Worm (Caenorhabditis elegans) whole organism, L1 larva: ENCODE data around the gene plpp-1.1.
A peak's percentile ranks its signal among the peaks of the same experiment; 100 is the strongest.

ENCODE experiments used
- F16B12.6 ChIP-seq: fragments of 150-350 bp; optimal IDR thresholded peaks from 2 replicates; lab custom pipeline; 2014; ENCODE audit warnings: missing biosample characterization, missing genetic modification characterization
- aha-1 ChIP-seq: fragments of 150-350 bp; optimal IDR thresholded peaks from 2 replicates; lab custom pipeline; 2014; ENCODE audit warnings: missing biosample characterization, missing genetic modification characterization
- ama-1 ChIP-seq: fragments of 150-350 bp; optimal IDR thresholded peaks from 2 replicates; lab custom pipeline; 2014
- blmp-1 ChIP-seq: fragments of 150-350 bp; optimal IDR thresholded peaks from 2 replicates; lab custom pipeline; 2014; ENCODE audit warnings: missing biosample characterization, missing genetic modification characterization
- ceh-63 ChIP-seq: fragments of 200-800 bp; sonication (Bioruptor generic); optimal IDR thresholded peaks from 2 replicates; lab custom pipeline; 2018; ENCODE audit warnings: mild to moderate bottlenecking, missing genetic modification characterization, missing compliant biosample characterization
- ces-1 ChIP-seq: fragments of 150-350 bp; optimal IDR thresholded peaks from 2 replicates; lab custom pipeline; 2014; ENCODE audit warnings: missing biosample characterization, missing genetic modification reagents, missing genetic modification characterization
- dpl-1 ChIP-seq, 3 experiments: fragments of 150-350 bp in 2 of 3; sonication (generic microtip) in 1 of 3; optimal IDR thresholded peaks; 2 replicates each; lab custom pipeline; 2014 to 2017; ENCODE audit warnings: missing biosample characterization in 3 of 3, missing genetic modification characterization in 3 of 3, missing genetic modification reagents in 3 of 3
- dsc-1 ChIP-seq: sonication (generic microtip); optimal IDR thresholded peaks from 2 replicates; lab custom pipeline; 2016; ENCODE audit warnings: mild to moderate bottlenecking, missing genetic modification characterization, missing compliant biosample characterization
- efl-1 ChIP-seq, 4 experiments: fragments of 150-350 bp; optimal IDR thresholded peaks in 3 of 4; peaks in 1 of 4; 1 replicate in 1 of 4; 2 replicates in 3 of 4; lab custom pipeline; 2014; ENCODE audit warnings: missing biosample characterization in 2 of 4, missing genetic modification characterization in 2 of 4, missing genetic modification reagents in 2 of 4
- efl-3 ChIP-seq: fragments of 200-800 bp; sonication (Bioruptor generic); optimal IDR thresholded peaks from 2 replicates; lab custom pipeline; 2018; ENCODE audit warnings: mild to moderate bottlenecking, missing genetic modification characterization, missing compliant biosample characterization
- egl-13 ChIP-seq: sonication (generic microtip); optimal IDR thresholded peaks from 2 replicates; lab custom pipeline; 2016; ENCODE audit warnings: missing genotype, missing genetic modification reagents, missing genetic modification characterization, missing compliant biosample characterization
- elt-3 ChIP-seq, 6 experiments: fragments of 150-350 bp in 1 of 6; sonication (generic microtip); optimal IDR thresholded peaks; 2 replicates each; lab custom pipeline; 2017 to 2018; ENCODE audit warnings: missing biosample characterization in 6 of 6, missing genetic modification characterization in 6 of 6, inconsistent platforms in 1 of 6
- ets-5 ChIP-seq: fragments of 200-800 bp; sonication (Bioruptor generic); IDR thresholded peaks from 2 replicates; pipeline ENCODE4 v1.3.6; 2022; ENCODE audit warnings: missing genetic modification characterization, missing compliant biosample characterization
- fkh-4 ChIP-seq: sonication (generic microtip); optimal IDR thresholded peaks from 2 replicates; lab custom pipeline; 2016; ENCODE audit warnings: missing compliant biosample characterization, missing genetic modification characterization, borderline replicate concordance
- fos-1 ChIP-seq: fragments of 150-350 bp; optimal IDR thresholded peaks from 2 replicates; lab custom pipeline; 2014; ENCODE audit warnings: missing biosample characterization, missing genetic modification characterization
- grh-1 ChIP-seq: fragments of 200-800 bp; sonication (Bioruptor generic); IDR thresholded peaks from 2 replicates; pipeline ENCODE4 v1.3.6; 2022; ENCODE audit warnings: missing genetic modification reagents, missing genetic modification characterization, missing compliant biosample characterization
- hlh-17 ChIP-seq: fragments of 200-800 bp; sonication (Bioruptor generic); optimal IDR thresholded peaks from 2 replicates; lab custom pipeline; 2018; ENCODE audit warnings: missing genetic modification characterization, mild to moderate bottlenecking, missing compliant biosample characterization, moderate library complexity, borderline replicate concordance
- hpl-2 ChIP-seq: fragments of 150-350 bp; optimal IDR thresholded peaks from 2 replicates; lab custom pipeline; 2014; ENCODE audit warnings: missing biosample characterization, missing genetic modification reagents, missing genetic modification characterization
- isw-1 ChIP-seq: fragments of 200-800 bp; sonication (Bioruptor generic); IDR thresholded peaks from 2 replicates; pipeline ENCODE4 v1.3.6; 2022; ENCODE audit warnings: missing genetic modification characterization, missing compliant biosample characterization
- lin-14 ChIP-seq: fragments of 200-800 bp; sonication (Bioruptor generic); optimal IDR thresholded peaks from 2 replicates; lab custom pipeline; 2018; ENCODE audit warnings: mild to moderate bottlenecking, missing genetic modification characterization, moderate library complexity, missing compliant biosample characterization
- lin-35 ChIP-seq, 2 experiments: fragments of 150-350 bp; optimal IDR thresholded peaks; 2 replicates each; lab custom pipeline; 2014; ENCODE audit warnings: missing biosample characterization in 2 of 2, missing genetic modification characterization in 2 of 2, missing genetic modification reagents in 2 of 2
- lir-3 ChIP-seq: sonication (generic microtip); optimal IDR thresholded peaks from 2 replicates; lab custom pipeline; 2016; ENCODE audit warnings: mild to moderate bottlenecking, missing genetic modification characterization, moderate library complexity, missing compliant biosample characterization; ENCODE audit not compliant: poor library complexity
- lsy-2 ChIP-seq, 2 experiments: fragments of 150-350 bp; optimal IDR thresholded peaks; 2 replicates each; lab custom pipeline; 2014; ENCODE audit warnings: missing biosample characterization in 2 of 2, missing genetic modification characterization in 2 of 2
- mab-9 ChIP-seq: fragments of 200-800 bp; sonication (Bioruptor generic); IDR thresholded peaks from 2 replicates; pipeline ENCODE4 v1.3.6; 2022; ENCODE audit warnings: missing genetic modification reagents, missing genetic modification characterization, missing compliant biosample characterization
- mdl-1 ChIP-seq, 2 experiments: fragments of 150-350 bp; optimal IDR thresholded peaks; 2 replicates each; lab custom pipeline; 2014 to 2017; ENCODE audit warnings: missing biosample characterization in 2 of 2, missing genetic modification characterization in 2 of 2, inconsistent platforms in 1 of 2
- mep-1 ChIP-seq: fragments of 150-350 bp; optimal IDR thresholded peaks from 2 replicates; lab custom pipeline; 2014; ENCODE audit warnings: missing biosample characterization, missing genetic modification characterization
- nhr-12 ChIP-seq: sonication (generic microtip); optimal IDR thresholded peaks from 2 replicates; lab custom pipeline; 2017; ENCODE audit warnings: missing biosample characterization, missing genetic modification characterization
- nhr-19 ChIP-seq: fragments of 200-800 bp; sonication (Bioruptor generic); conservative IDR thresholded peaks from 2 replicates; pipeline ENCODE4 v1.3.6; 2022; ENCODE audit warnings: missing genetic modification characterization, missing compliant biosample characterization
- nhr-237 ChIP-seq: fragments of 150-350 bp; optimal IDR thresholded peaks from 2 replicates; lab custom pipeline; 2014; ENCODE audit warnings: missing biosample characterization, missing genetic modification characterization
- nhr-47 ChIP-seq: sonication (generic microtip); optimal IDR thresholded peaks from 2 replicates; lab custom pipeline; 2016; ENCODE audit warnings: mild to moderate bottlenecking, missing genetic modification characterization, moderate library complexity, missing compliant biosample characterization
- nhr-77 ChIP-seq: fragments of 150-350 bp; optimal IDR thresholded peaks from 2 replicates; lab custom pipeline; 2014; ENCODE audit warnings: missing biosample characterization, missing genetic modification characterization
- nhr-85 ChIP-seq: sonication (generic microtip); peaks from one replicate; lab custom pipeline; 2016; ENCODE audit warnings: missing genetic modification characterization, inconsistent platforms, missing compliant biosample characterization
- nhr-90 ChIP-seq: sonication (generic microtip); optimal IDR thresholded peaks from 2 replicates; lab custom pipeline; 2016; ENCODE audit warnings: mild to moderate bottlenecking, missing genetic modification characterization, missing compliant biosample characterization; ENCODE audit not compliant: poor library complexity
- pax-3 ChIP-seq: fragments of 200-800 bp; sonication (Bioruptor generic); optimal IDR thresholded peaks from 2 replicates; lab custom pipeline; 2018; ENCODE audit warnings: mild to moderate bottlenecking, missing genetic modification characterization, moderate library complexity, missing compliant biosample characterization
- pqm-1 ChIP-seq: sonication (generic microtip); optimal IDR thresholded peaks from 3 replicates; lab custom pipeline; 2017; ENCODE audit warnings: missing biosample characterization, missing genetic modification characterization
- rnt-1 ChIP-seq: sonication (generic microtip); optimal IDR thresholded peaks from 2 replicates; lab custom pipeline; 2016; ENCODE audit warnings: mild to moderate bottlenecking, missing genetic modification characterization, moderate library complexity, missing compliant biosample characterization
- snu-23 ChIP-seq: sonication (generic microtip); optimal IDR thresholded peaks from 2 replicates; lab custom pipeline; 2016; ENCODE audit warnings: missing genetic modification characterization, missing compliant biosample characterization
- sox-4 ChIP-seq: sonication (generic microtip); optimal IDR thresholded peaks from 2 replicates; lab custom pipeline; 2016; ENCODE audit warnings: missing genetic modification characterization, missing compliant biosample characterization
- sptf-1 ChIP-seq: fragments of 150-350 bp; optimal IDR thresholded peaks from 2 replicates; lab custom pipeline; 2014; ENCODE audit warnings: missing biosample characterization, missing genetic modification characterization
- sup-37 ChIP-seq: fragments of 200-800 bp; sonication (Bioruptor generic); optimal IDR thresholded peaks from 2 replicates; lab custom pipeline; 2018; ENCODE audit warnings: mild to moderate bottlenecking, missing genetic modification characterization, missing compliant biosample characterization
- swsn-7 ChIP-seq: sonication (generic microtip); optimal IDR thresholded peaks from 2 replicates; lab custom pipeline; 2016; ENCODE audit warnings: missing genetic modification characterization, missing compliant biosample characterization
- unc-130 ChIP-seq: fragments of 150-350 bp; optimal IDR thresholded peaks from 2 replicates; lab custom pipeline; 2017; ENCODE audit warnings: missing biosample characterization, missing genetic modification characterization, inconsistent platforms
- unc-30 ChIP-seq: sonication (generic microtip); optimal IDR thresholded peaks from 2 replicates; lab custom pipeline; 2017; ENCODE audit warnings: missing biosample characterization, missing genetic modification characterization
- unc-62 ChIP-seq: fragments of 150-350 bp; optimal IDR thresholded peaks from 2 replicates; lab custom pipeline; 2014; ENCODE audit warnings: missing biosample characterization, missing genetic modification reagents, missing genetic modification characterization
- unc-86 ChIP-seq: sonication (generic microtip); optimal IDR thresholded peaks from 2 replicates; lab custom pipeline; 2016; ENCODE audit warnings: missing genetic modification characterization, missing compliant biosample characterization
- unc-98 ChIP-seq: fragments of 200-800 bp; sonication (Bioruptor generic); IDR thresholded peaks from 2 replicates; pipeline ENCODE4 v1.3.6; 2022; ENCODE audit warnings: missing genetic modification characterization, missing compliant biosample characterization
- xbp-1 ChIP-seq: sonication (generic microtip); optimal IDR thresholded peaks from 2 replicates; lab custom pipeline; 2016; ENCODE audit warnings: missing genetic modification characterization, missing compliant biosample characterization
- zag-1 ChIP-seq: fragments of 150-350 bp; optimal IDR thresholded peaks from 2 replicates; lab custom pipeline; 2014; ENCODE audit warnings: missing biosample characterization, missing genetic modification characterization

Gene plpp-1.1

DNA sequence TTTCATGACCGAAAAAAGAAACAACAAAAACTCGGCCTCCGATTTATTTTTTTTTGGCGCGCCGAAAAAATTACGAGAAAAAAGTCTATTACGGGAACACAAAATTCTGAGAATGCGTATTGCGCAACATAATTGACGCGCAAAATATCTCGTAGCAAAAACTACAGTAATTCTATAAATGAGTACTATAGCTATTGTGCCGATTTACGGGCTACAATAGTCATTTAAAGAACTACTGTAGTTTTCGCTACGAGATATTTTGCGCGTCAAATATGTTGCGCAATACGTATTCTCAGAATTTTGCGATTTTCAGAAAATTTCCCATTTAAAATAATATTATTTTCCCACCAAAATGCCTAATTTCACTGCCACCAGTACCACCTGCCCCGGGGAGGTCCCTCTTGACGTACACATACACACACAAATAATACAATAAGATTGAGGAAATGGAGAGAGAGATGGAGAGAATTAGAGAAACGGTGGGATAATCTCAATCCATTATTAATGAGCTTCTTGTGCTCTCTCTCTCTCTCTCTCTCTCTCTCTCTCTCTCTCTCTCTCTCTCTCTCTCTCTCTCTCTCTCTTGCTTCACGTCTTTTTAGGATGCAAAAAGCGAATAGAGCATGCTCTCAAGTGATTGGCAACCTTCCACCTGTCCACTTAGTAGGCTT is 31.8 kb upstream of the plpp-1.1 start:
- TF ChIP-seq lin-14 (GFP tag; lab: Kevin White, UChicago) = peak; percentile 60
- TF ChIP-seq unc-86 (tag; lab: Kevin White, UChicago) = peak; percentile 35
- TF ChIP-seq mep-1 (tag; lab: Kevin White, UChicago) = no peak

DNA sequence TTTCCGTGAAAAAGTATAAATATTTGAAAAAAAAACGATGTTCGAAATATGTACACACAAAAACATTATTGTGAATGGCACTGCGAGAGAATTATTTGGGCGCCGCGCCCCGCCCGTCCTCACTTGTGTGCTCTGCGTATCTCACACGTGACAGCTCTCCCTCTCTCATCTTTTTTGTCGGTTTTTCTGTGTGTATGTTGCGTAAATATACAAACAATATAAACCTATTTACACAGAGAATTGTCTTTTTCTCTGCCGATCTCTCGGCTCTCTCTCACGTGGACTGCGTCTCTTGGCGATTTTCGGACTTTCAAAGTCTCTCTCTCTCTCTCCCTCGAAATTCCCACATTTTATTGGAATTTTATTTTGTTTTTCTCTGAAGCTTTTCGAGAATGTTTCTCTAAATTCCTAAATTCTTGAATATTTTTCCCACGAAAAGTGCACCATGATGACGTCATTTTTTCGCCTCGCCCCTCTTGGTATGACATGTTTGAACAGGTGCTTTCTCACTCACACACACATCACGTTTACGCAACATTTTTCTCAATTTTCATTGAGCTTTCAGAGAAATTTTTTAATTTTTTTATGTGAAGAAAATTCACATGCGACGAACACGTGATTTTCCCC is 31.0 kb upstream of the plpp-1.1 start:
- TF ChIP-seq fkh-4 (tag; lab: Kevin White, UChicago) = no peak
- TF ChIP-seq lir-3 (tag; lab: Kevin White, UChicago) = peak; percentile 66
- peak; percentile 14 for TF ChIP-seq egl-13 (tag; lab: Kevin White, UChicago)
- TF ChIP-seq lsy-2 (tag; optimal IDR thresholded peaks at IDR 0.05; lab: Kevin White, UChicago) = peak; percentile 62 to 75
- TF ChIP-seq sup-37 (GFP tag; lab: Kevin White, UChicago) = peak; percentile 60
- no peak for TF ChIP-seq zag-1 (tag; lab: Kevin White, UChicago)
- peak; percentile 77 for TF ChIP-seq nhr-47 (tag; lab: Kevin White, UChicago)
- TF ChIP-seq xbp-1 (tag; lab: Kevin White, UChicago) = peak; percentile 48
- peak; percentile 81 for TF ChIP-seq snu-23 (GFP tag; lab: Kevin White, UChicago)
- TF ChIP-seq ama-1 (lab: Kevin White, UChicago) = no peak
- TF ChIP-seq ces-1 (GFP tag; lab: Kevin White, UChicago) = no peak
- TF ChIP-seq efl-1 (optimal IDR thresholded peaks at IDR 0.05; lab: Kevin White, UChicago) = peak; percentile 56 to 63
- TF ChIP-seq efl-1 (GFP tag; optimal IDR thresholded peaks at IDR 0.05 in 1 of 2; lab: Kevin White, UChicago) = peak; percentile 1 to 92
- TF ChIP-seq nhr-85 (tag; lab: Kevin White, UChicago) = peak; percentile 69
- peak; percentile 65 for TF ChIP-seq dsc-1 (tag; lab: Kevin White, UChicago)
- TF ChIP-seq nhr-12 (tag; lab: Kevin White, UChicago) = no peak
- peak; percentile 75 for TF ChIP-seq swsn-7 (tag; lab: Kevin White, UChicago)
- TF ChIP-seq mdl-1 (tag; optimal IDR thresholded peaks at IDR 0.05; lab: Kevin White, UChicago) = peak; percentile 68 to 87
- peak; percentile 81 for TF ChIP-seq nhr-77
- peak; percentile 33; the same call in 1 of the 2 replicates for TF ChIP-seq isw-1 (GFP tag; lab: Robert Waterston, UW)
- TF ChIP-seq blmp-1 = no peak
- TF ChIP-seq dpl-1 (GFP tag; optimal IDR thresholded peaks at IDR 0.05; lab: Kevin White, UChicago) = peak; percentile 11 to 56 (median 52)
- peak; percentile 41 for TF ChIP-seq unc-130 (tag; lab: Kevin White, UChicago)
- TF ChIP-seq ets-5 (GFP tag; lab: Robert Waterston, UW) = no peak
- no peak for TF ChIP-seq efl-3 (GFP tag; lab: Kevin White, UChicago)
- peak; percentile 22 for TF ChIP-seq F16B12.6 (tag; lab: Kevin White, UChicago)
- no peak for TF ChIP-seq unc-62 (GFP tag; lab: Kevin White, UChicago)
- peak; percentile 45 for TF ChIP-seq pax-3 (tag; lab: Kevin White, UChicago)
- TF ChIP-seq ceh-63 = no peak
- TF ChIP-seq aha-1 (tag; lab: Kevin White, UChicago) = no peak
- no peak for TF ChIP-seq elt-3 (tag; optimal IDR thresholded peaks at IDR 0.05; lab: Kevin White, UChicago)
- TF ChIP-seq hpl-2 = no peak
- no peak for TF ChIP-seq mab-9 (GFP tag; lab: Robert Waterston, UW)
- TF ChIP-seq sptf-1 (tag; lab: Kevin White, UChicago) = no peak
- TF ChIP-seq rnt-1 (tag; lab: Kevin White, UChicago) = peak; percentile 57
- TF ChIP-seq unc-98 (GFP tag; lab: Robert Waterston, UW) = 0 out of 2 replicates have a peak, but pooled peaks have one; percentile 20
- peak; percentile 59 for TF ChIP-seq nhr-90 (tag; lab: Kevin White, UChicago)
- TF ChIP-seq unc-30 = no peak
- peak; percentile 17 for TF ChIP-seq fos-1
- TF ChIP-seq unc-86 (tag; lab: Kevin White, UChicago) = peak; percentile 26
- peak; percentile 49 to 59 for TF ChIP-seq lin-35 (GFP tag; optimal IDR thresholded peaks at IDR 0.05; lab: Kevin White, UChicago)
- TF ChIP-seq sox-4 (tag; lab: Kevin White, UChicago) = no peak
- no peak for TF ChIP-seq hlh-17 (GFP tag; lab: Kevin White, UChicago)
- no peak for TF ChIP-seq nhr-237
- peak; percentile 62 for TF ChIP-seq nhr-19 (GFP tag; lab: Robert Waterston, UW)
- no peak for TF ChIP-seq pqm-1
- TF ChIP-seq grh-1 (GFP tag; lab: Robert Waterston, UW) = 0 out of 2 replicates have a peak, but pooled peaks have one; percentile 29
